Fruit fly (Drosophila melanogaster) whole organism, embryonic: ENCODE results near the gene Mdh1.

Experiments used
- Antp ChIP-seq: fragments of 200-800 bp; sonication (Bioruptor generic); optimal IDR thresholded peaks from 3 replicates; lab custom pipeline; 2016; ENCODE audit warnings: missing biosample characterization, missing genetic modification characterization
- Atf3 ChIP-seq: fragments of 200-800 bp; sonication (Bioruptor generic); optimal IDR thresholded peaks from 3 replicates; lab custom pipeline; 2016; ENCODE audit warnings: missing biosample characterization, missing genetic modification characterization
- CG10209 ChIP-seq: fragments of 200-800 bp; sonication (Bioruptor generic); optimal IDR thresholded peaks from 3 replicates; lab custom pipeline; 2017; ENCODE audit warnings: missing biosample characterization, mild to moderate bottlenecking, missing genetic modification characterization, missing genetic modification reagents
- CG10959 ChIP-seq: fragments of 200-800 bp; sonication (Bioruptor generic); IDR thresholded peaks from 2 replicates; pipeline ENCODE4 v1.3.6; 2022; ENCODE audit warnings: missing biosample characterization, missing genetic modification characterization
- CG11398 ChIP-seq: fragments of 200-800 bp; sonication (Bioruptor generic); optimal IDR thresholded peaks from 2 replicates; lab custom pipeline; 2016; ENCODE audit warnings: missing biosample characterization, missing genetic modification characterization
- CG12104 ChIP-seq: fragments of 200-800 bp; sonication (Bioruptor generic); optimal IDR thresholded peaks from 3 replicates; lab custom pipeline; 2016; ENCODE audit warnings: missing biosample characterization, missing genetic modification characterization
- CG15073 ChIP-seq: fragments of 200-800 bp; sonication (Bioruptor generic); optimal IDR thresholded peaks from 2 replicates; lab custom pipeline; 2016; ENCODE audit warnings: missing biosample characterization, missing genetic modification characterization
- CG16815 ChIP-seq: fragments of 200-800 bp; sonication (Bioruptor generic); optimal IDR thresholded peaks from 3 replicates; lab custom pipeline; 2017; ENCODE audit warnings: missing biosample characterization, mild to moderate bottlenecking, missing genetic modification characterization
- CG17328 ChIP-seq: fragments of 200-800 bp; sonication (Bioruptor generic); IDR thresholded peaks from 2 replicates; pipeline ENCODE4 v1.3.6; 2022; ENCODE audit warnings: missing biosample characterization, missing genetic modification characterization
- CG1792 ChIP-seq: fragments of 200-800 bp; sonication (Bioruptor generic); optimal IDR thresholded peaks from 2 replicates; lab custom pipeline; 2016; ENCODE audit warnings: missing biosample characterization, missing genetic modification characterization
- CG18599 ChIP-seq: fragments of 200-800 bp; sonication (Bioruptor generic); optimal IDR thresholded peaks from 3 replicates; lab custom pipeline; 2017; ENCODE audit warnings: missing biosample characterization, missing genetic modification characterization, mild to moderate bottlenecking, moderate library complexity, missing genetic modification reagents
- CG18619 ChIP-seq: fragments of 200-800 bp; sonication (Bioruptor generic); optimal IDR thresholded peaks from 3 replicates; lab custom pipeline; 2017; ENCODE audit warnings: missing biosample characterization, mild to moderate bottlenecking, missing genetic modification characterization
- CG2116 ChIP-seq: fragments of 200-800 bp; sonication (Bioruptor generic); optimal IDR thresholded peaks from 3 replicates; lab custom pipeline; 2018; ENCODE audit warnings: missing biosample characterization, mild to moderate bottlenecking, missing genetic modification characterization
- CG33557 ChIP-seq: fragments of 200-800 bp; sonication (Bioruptor generic); optimal IDR thresholded peaks from 2 replicates; lab custom pipeline; 2019; ENCODE audit warnings: missing biosample characterization, mild to moderate bottlenecking, missing genetic modification characterization, moderate library complexity
- CG3838 ChIP-seq: fragments of 200-800 bp; sonication (Bioruptor generic); optimal IDR thresholded peaks from 3 replicates; lab custom pipeline; 2016; ENCODE audit warnings: missing biosample characterization, missing genetic modification characterization
- CG4404 ChIP-seq: fragments of 200-800 bp; sonication (Bioruptor generic); IDR thresholded peaks from 2 replicates; pipeline ENCODE4 v1.3.6; 2022; ENCODE audit warnings: missing biosample characterization, missing genetic modification characterization
- CG4424 ChIP-seq: fragments of 200-800 bp; sonication (Bioruptor generic); optimal IDR thresholded peaks from 3 replicates; lab custom pipeline; 2016; ENCODE audit warnings: missing biosample characterization, missing genetic modification characterization
- CG7357 ChIP-seq: fragments of 200-800 bp; sonication (Bioruptor generic); IDR thresholded peaks from 3 replicates; pipeline ENCODE4 v1.3.6; 2022; ENCODE audit warnings: missing biosample characterization, missing genetic modification characterization
- CG8281 ChIP-seq: fragments of 200-800 bp; sonication (Bioruptor generic); optimal IDR thresholded peaks from 2 replicates; lab custom pipeline; 2018; ENCODE audit warnings: missing biosample characterization, mild to moderate bottlenecking, missing genetic modification characterization, moderate library complexity
- CHES-1-like ChIP-seq: fragments of 200-800 bp; sonication (Bioruptor generic); optimal IDR thresholded peaks from 2 replicates; lab custom pipeline; 2016; ENCODE audit warnings: missing biosample characterization, missing genetic modification characterization
- Camta ChIP-seq: fragments of 200-800 bp; sonication (Bioruptor generic); optimal IDR thresholded peaks from 2 replicates; lab custom pipeline; 2016; ENCODE audit warnings: missing biosample characterization, missing genetic modification characterization
- D ChIP-seq, 2 experiments: fragments of 200-800 bp in 1 of 2; fragments of >200 bp in 1 of 2; sonication (Bioruptor generic) in 1 of 2; optimal IDR thresholded peaks; 2 replicates in 1 of 2; 3 replicates in 1 of 2; lab custom pipeline; 2017; ENCODE audit warnings: mild to moderate bottlenecking in 1 of 2, missing biosample characterization in 1 of 2, missing genetic modification characterization in 1 of 2, missing genetic modification reagents in 1 of 2
- Ets97D ChIP-seq: fragments of 200-800 bp; sonication (Bioruptor generic); optimal IDR thresholded peaks from 3 replicates; lab custom pipeline; 2016; ENCODE audit warnings: missing biosample characterization, missing genetic modification characterization
- Gsc ChIP-seq: fragments of 200-800 bp; sonication (Bioruptor generic); IDR thresholded peaks from 2 replicates; pipeline ENCODE4 v1.3.6; 2022; ENCODE audit warnings: missing biosample characterization, missing genetic modification characterization
- HLH54F ChIP-seq: fragments of 200-800 bp; sonication (Bioruptor generic); optimal IDR thresholded peaks from 3 replicates; lab custom pipeline; 2016; ENCODE audit warnings: missing biosample characterization, missing genetic modification characterization
- Hr51 ChIP-seq, 2 experiments: fragments of 200-800 bp; sonication (Bioruptor generic); optimal IDR thresholded peaks; 2 replicates in 1 of 2; 3 replicates in 1 of 2; lab custom pipeline; 2016 to 2018; ENCODE audit warnings: missing biosample characterization in 2 of 2, missing genetic modification characterization in 2 of 2, mild to moderate bottlenecking in 1 of 2, moderate library complexity in 1 of 2
- Hsf ChIP-seq: fragments of 200-800 bp; sonication (Bioruptor generic); optimal IDR thresholded peaks from 3 replicates; lab custom pipeline; 2016; ENCODE audit warnings: missing biosample characterization, missing genetic modification characterization
- Kr ChIP-seq: fragments of 200-800 bp; sonication (Bioruptor generic); optimal IDR thresholded peaks from 2 replicates; lab custom pipeline; 2017; ENCODE audit warnings: missing biosample characterization, mild to moderate bottlenecking, missing genetic modification characterization
- MESR4 ChIP-seq: fragments of 200-800 bp; sonication (Bioruptor generic); optimal IDR thresholded peaks from 2 replicates; lab custom pipeline; 2018; ENCODE audit warnings: missing biosample characterization, mild to moderate bottlenecking, missing genetic modification characterization, moderate library complexity
- Nf-YC ChIP-seq: fragments of 200-800 bp; optimal IDR thresholded peaks from 3 replicates; lab custom pipeline; 2019; ENCODE audit warnings: missing biosample characterization, mild to moderate bottlenecking, missing genetic modification characterization, moderate library complexity
- Ravus ChIP-seq: fragments of 200-800 bp; sonication (Bioruptor generic); IDR thresholded peaks from 2 replicates; pipeline ENCODE4 v1.3.6; 2022; ENCODE audit warnings: missing biosample characterization, missing genetic modification characterization
- ara ChIP-seq: fragments of 200-800 bp; sonication (Bioruptor generic); IDR thresholded peaks from 2 replicates; pipeline ENCODE4 v1.3.6; 2022; ENCODE audit warnings: missing biosample characterization, missing genetic modification characterization
- bowl ChIP-seq: fragments of 200-800 bp; sonication (Bioruptor generic); IDR thresholded peaks from 2 replicates; pipeline ENCODE4 v1.3.6; 2022; ENCODE audit warnings: missing biosample characterization, missing genetic modification characterization
- br ChIP-seq: fragments of >200 bp; optimal IDR thresholded peaks from 2 replicates; lab custom pipeline; 2017
- cas ChIP-seq: fragments of 200-800 bp; sonication (Bioruptor generic); IDR thresholded peaks from 2 replicates; pipeline ENCODE4 v1.3.6; 2022; ENCODE audit warnings: missing biosample characterization, missing genetic modification characterization
- chn ChIP-seq: fragments of 200-800 bp; sonication (Bioruptor generic); optimal IDR thresholded peaks from 2 replicates; lab custom pipeline; 2016; ENCODE audit warnings: missing biosample characterization, missing genetic modification characterization
- dimm ChIP-seq: fragments of 200-800 bp; sonication (Bioruptor generic); IDR thresholded peaks from 2 replicates; pipeline ENCODE4 v1.3.6; 2022; ENCODE audit warnings: missing biosample characterization, missing genetic modification characterization
- exex ChIP-seq: fragments of 200-800 bp; sonication (Bioruptor generic); optimal IDR thresholded peaks from 4 replicates; lab custom pipeline; 2018; ENCODE audit warnings: missing biosample characterization, mild to moderate bottlenecking, missing genetic modification characterization, moderate library complexity
- gem ChIP-seq: fragments of 200-800 bp; sonication (Bioruptor generic); optimal IDR thresholded peaks from 2 replicates; lab custom pipeline; 2019; ENCODE audit warnings: missing biosample characterization, mild to moderate bottlenecking, missing genetic modification characterization, moderate library complexity
- inv ChIP-seq: fragments of 200-800 bp; sonication (Bioruptor generic); IDR thresholded peaks from 2 replicates; pipeline ENCODE4 v1.3.6; 2022; ENCODE audit warnings: missing biosample characterization, missing genetic modification characterization; ENCODE audit not compliant: partially characterized antibody
- lov ChIP-seq, 2 experiments: fragments of 200-800 bp in 1 of 2; fragments of >200 bp in 1 of 2; sonication (Bioruptor generic) in 1 of 2; IDR thresholded peaks in 1 of 2; optimal IDR thresholded peaks in 1 of 2; 2 replicates in 1 of 2; 3 replicates in 1 of 2; pipeline versions ENCODE4 v1.3.6 to Lab custom; 2017 to 2022; ENCODE audit warnings: missing biosample characterization in 1 of 2, missing genetic modification characterization in 1 of 2
- otp ChIP-seq: fragments of 200-800 bp; sonication (Bioruptor generic); IDR thresholded peaks from 3 replicates; pipeline ENCODE4, ENCODE4 v1.3.6; 2022; ENCODE audit warnings: missing biosample characterization, missing genetic modification characterization
- pb ChIP-seq: fragments of 200-800 bp; sonication (Bioruptor generic); optimal IDR thresholded peaks from 3 replicates; lab custom pipeline; 2016; ENCODE audit warnings: missing biosample characterization, missing genetic modification characterization
- psq ChIP-seq: fragments of 200-800 bp; sonication (Bioruptor generic); optimal IDR thresholded peaks from 2 replicates; lab custom pipeline; 2017; ENCODE audit warnings: missing biosample characterization, missing genetic modification characterization
- run ChIP-seq: fragments of 200-800 bp; sonication (Bioruptor generic); optimal IDR thresholded peaks from 3 replicates; lab custom pipeline; 2018; ENCODE audit warnings: missing biosample characterization, mild to moderate bottlenecking, missing genetic modification characterization
- sisA ChIP-seq: fragments of 200-800 bp; sonication (Bioruptor generic); IDR thresholded peaks from 2 replicates; pipeline ENCODE4 v1.3.6; 2022; ENCODE audit warnings: missing biosample characterization, missing genetic modification characterization
- slp2 ChIP-seq: fragments of 200-800 bp; sonication (Bioruptor generic); optimal IDR thresholded peaks from 2 replicates; lab custom pipeline; 2016; ENCODE audit warnings: missing biosample characterization, missing genetic modification characterization
- tin ChIP-seq: fragments of 200-800 bp; sonication (Bioruptor generic); optimal IDR thresholded peaks from 3 replicates; lab custom pipeline; 2016; ENCODE audit warnings: missing biosample characterization, missing genetic modification characterization
- toy ChIP-seq: fragments of 200-800 bp; sonication (Bioruptor generic); IDR thresholded peaks from 2 replicates; pipeline ENCODE4 v1.3.6; 2022; ENCODE audit warnings: missing biosample characterization, missing genetic modification characterization

Mdh1 gene

DNA sequence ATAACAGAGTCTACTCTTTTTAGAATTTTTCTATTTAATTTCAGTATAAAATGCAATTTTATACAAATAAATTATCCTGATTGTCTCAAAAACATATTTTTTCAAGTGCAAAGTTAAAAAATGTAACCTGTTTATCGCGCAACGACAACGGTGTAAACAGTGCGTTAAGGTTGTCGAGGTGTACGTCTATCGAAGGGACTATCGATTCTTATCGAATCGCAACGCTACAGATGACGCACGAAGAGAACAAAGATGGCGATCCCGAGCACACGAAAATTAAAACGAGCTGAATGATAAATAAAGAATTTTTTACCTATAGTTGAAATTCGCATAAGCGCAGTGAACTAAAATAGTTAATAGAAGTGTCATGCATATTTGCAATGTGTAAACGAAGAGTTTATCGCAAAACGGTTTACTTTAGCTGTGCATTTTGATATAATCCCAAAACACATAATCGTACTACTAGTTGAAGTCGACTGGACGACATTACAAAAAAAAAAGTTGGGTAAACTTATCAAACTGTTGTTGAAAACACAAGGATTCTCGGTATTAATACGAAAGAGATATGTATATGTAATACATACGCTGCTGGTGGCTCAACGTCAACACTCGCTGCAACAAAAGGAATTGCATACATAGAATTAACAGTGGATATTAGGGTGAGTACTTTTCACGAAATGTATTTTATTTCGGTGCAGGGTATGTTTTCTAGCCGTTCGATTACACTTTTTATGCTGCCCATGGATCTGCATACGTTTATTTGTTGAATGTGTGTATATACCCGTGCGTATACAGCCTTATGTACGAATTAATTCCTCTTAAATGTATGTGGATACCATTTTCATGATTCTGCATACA is 8.0 kb downstream of the Mdh1 start, which contains the start of gene da (continued):
- TF ChIP-seq inv (GFP tag; lab: Robert Waterston, UW) (peak; percentile 33; the same call in 1 of the 2 replicates), sisA (no peak; the same call in 1 of the 2 replicates), CG15073 (no peak), pb (GFP tag; lab: Kevin White, UChicago) (no peak), br (lab: Kevin White, UChicago) (no peak), CG18599 (GFP tag; lab: Kevin White, UChicago) (peak; percentile 45), slp2 (GFP tag; lab: Kevin White, UChicago) (peak; percentile 36), Nf-YC (tag; lab: Kevin White, UChicago) (peak; percentile 52), CG2116 (GFP tag; lab: Kevin White, UChicago) (peak; percentile 99), run (tag; lab: Kevin White, UChicago) (no peak), CG17328 (GFP tag; lab: Robert Waterston, UW) (peak; percentile 55), Ets97D (peak; percentile 95), HLH54F (GFP tag; lab: Kevin White, UChicago) (peak; percentile 65), D (optimal IDR thresholded peaks at IDR 0.05; lab: Kevin White, UChicago) (no peak), D (GFP tag; optimal IDR thresholded peaks at IDR 0.05; lab: Kevin White, UChicago) (no peak), ara (GFP tag; lab: Robert Waterston, UW) (no peak), CG10959 (GFP tag; lab: Robert Waterston, UW) (no peak), CG18619 (GFP tag; lab: Kevin White, UChicago) (peak; percentile 61), CG16815 (GFP tag; lab: Kevin White, UChicago) (peak; percentile 19), CG8281 (tag; lab: Kevin White, UChicago) (no peak), otp (no peak; the same call in 2 of the 3 replicates), gem (tag; lab: Kevin White, UChicago) (peak; percentile 76), Camta (peak; percentile 74), Hr51 (GFP tag; optimal IDR thresholded peaks at IDR 0.05; lab: Kevin White, UChicago) (peak; percentile 39 to 46), lov (optimal IDR thresholded peaks at IDR 0.05; lab: Kevin White, UChicago) (no peak), lov (GFP tag; IDR thresholded peaks at IDR 0.05; lab: Robert Waterston, UW) (peak; percentile 64; the same call in 1 of the 3 replicates), CHES-1-like (GFP tag; lab: Kevin White, UChicago) (peak; percentile 60), CG4424 (GFP tag; lab: Kevin White, UChicago) (peak; percentile 55), chn (GFP tag; lab: Kevin White, UChicago) (peak; percentile 46), psq (no peak), CG11398 (GFP tag; lab: Kevin White, UChicago) (no peak), CG4404 (no peak), CG10209 (GFP tag; lab: Kevin White, UChicago) (peak; percentile 52), CG7357 (peak; percentile 97), MESR4 (peak; percentile 91), Antp (GFP tag; lab: Kevin White, UChicago) (peak; percentile 57), CG12104 (GFP tag; lab: Kevin White, UChicago) (no peak), Hsf (GFP tag; lab: Kevin White, UChicago) (peak; percentile 73), CG33557 (GFP tag; lab: Kevin White, UChicago) (peak; percentile 18), cas (GFP tag; lab: Robert Waterston, UW) (no peak), Gsc (no peak), CG1792 (GFP tag; lab: Kevin White, UChicago) (peak; percentile 34), tin (GFP tag; lab: Kevin White, UChicago) (peak; percentile 62), exex (no peak), Ravus (GFP tag; lab: Robert Waterston, UW) (no peak), bowl (no peak), toy (GFP tag; lab: Robert Waterston, UW) (no peak), CG3838 (GFP tag; lab: Kevin White, UChicago) (no peak), Atf3 (GFP tag; lab: Kevin White, UChicago) (peak; percentile 72), dimm (GFP tag; lab: Robert Waterston, UW) (no peak), Kr (GFP tag; lab: Kevin White, UChicago) (no peak)
